Worm (Caenorhabditis elegans) whole organism, early embryonic: ENCODE data around the gene cla-1.

Experiments
- aly-1 ChIP-seq: sonication (generic microtip); optimal IDR thresholded peaks from 2 replicates; lab custom pipeline; 2016; ENCODE audit warnings: missing genetic modification characterization, missing compliant biosample characterization
- ama-1 ChIP-seq: fragments of 150-350 bp; optimal IDR thresholded peaks from 2 replicates; lab custom pipeline; 2014
- ceh-36 ChIP-seq: sonication (generic microtip); optimal IDR thresholded peaks from 2 replicates; lab custom pipeline; 2016; ENCODE audit warnings: missing genetic modification characterization, inconsistent platforms, missing compliant biosample characterization
- flt-1 ChIP-seq: fragments of 200-800 bp; sonication (Bioruptor generic); IDR thresholded peaks from 2 replicates; pipeline ENCODE4 v1.3.6; 2022; ENCODE audit warnings: missing genetic modification characterization, missing compliant biosample characterization
- hmg-4 ChIP-seq: fragments of 200-800 bp; sonication (Bioruptor generic); optimal IDR thresholded peaks from 2 replicates; lab custom pipeline; 2018; ENCODE audit warnings: mild to moderate bottlenecking, missing genetic modification characterization, missing compliant biosample characterization
- scrt-1 ChIP-seq: fragments of 200-800 bp; sonication (Bioruptor generic); IDR thresholded peaks from 2 replicates; pipeline ENCODE4 v1.3.6; 2022; ENCODE audit warnings: missing genetic modification characterization, missing compliant biosample characterization
- tbx-11 ChIP-seq: fragments of 200-800 bp; sonication (Bioruptor generic); IDR thresholded peaks from 2 replicates; pipeline ENCODE4 v1.3.6; 2022; ENCODE audit warnings: missing genetic modification characterization, missing compliant biosample characterization

- TF ChIP-seq flt-1 (GFP tag; lab: Robert Waterston, UW) (no peak), ama-1 (lab: Kevin White, UChicago) (no peak), aly-1 (no peak), scrt-1 (GFP tag; lab: Robert Waterston, UW) (no peak), tbx-11 (GFP tag; lab: Robert Waterston, UW) (no peak), ceh-36 (tag; lab: Kevin White, UChicago) (no peak), hmg-4 (GFP tag; lab: Kevin White, UChicago) (no peak)
These were observed 45.1 kb upstream of the cla-1 start for ce11 chrIV:7543662-7544061.
